Worm (Caenorhabditis elegans) whole organism, L4 larva: ENCODE data around the gene ZK757.1.

Source experiments
- F49E8.2 ChIP-seq: sonication (generic microtip); optimal IDR thresholded peaks from 2 replicates; lab custom pipeline; 2016; ENCODE audit warnings: missing compliant biosample characterization, mild to moderate bottlenecking, missing genetic modification characterization, borderline replicate concordance
- T20F7.1 ChIP-seq: fragments of 200-800 bp; sonication (Bioruptor generic); optimal IDR thresholded peaks from 2 replicates; lab custom pipeline; 2018; ENCODE audit warnings: mild to moderate bottlenecking, missing genetic modification characterization, missing compliant biosample characterization
- Y48G9A.11 ChIP-seq: fragments of 200-800 bp; sonication (Bioruptor generic); IDR thresholded peaks from 2 replicates; pipeline ENCODE4 v1.3.6; 2022; ENCODE audit warnings: missing genetic modification reagents, missing genetic modification characterization, missing compliant biosample characterization
- ZK337.2 ChIP-seq: fragments of 200-800 bp; sonication (Bioruptor generic); IDR thresholded peaks from 2 replicates; pipeline ENCODE4 v1.3.6; 2022; ENCODE audit warnings: missing genetic modification reagents, missing genetic modification characterization, missing compliant biosample characterization
- ZK546.5 ChIP-seq, 2 experiments: sonication (generic microtip); optimal IDR thresholded peaks; 2 replicates each; lab custom pipeline; 2017; ENCODE audit warnings: missing biosample characterization in 2 of 2, missing genetic modification characterization in 2 of 2
- ama-1 ChIP-seq: fragments of 150-350 bp; optimal IDR thresholded peaks from 2 replicates; lab custom pipeline; 2014; ENCODE audit warnings: inconsistent platforms, mixed read lengths
- ceh-20 ChIP-seq: fragments of 200-800 bp; sonication (Bioruptor generic); IDR thresholded peaks from 2 replicates; pipeline ENCODE4 v1.3.6; 2022; ENCODE audit warnings: missing genetic modification reagents, missing genetic modification characterization, missing compliant biosample characterization
- ceh-28 ChIP-seq: fragments of 150-350 bp; optimal IDR thresholded peaks from 2 replicates; lab custom pipeline; 2014; ENCODE audit warnings: missing biosample characterization, missing genetic modification reagents, missing genetic modification characterization
- ceh-32 ChIP-seq: sonication (generic microtip); optimal IDR thresholded peaks from 2 replicates; lab custom pipeline; 2016; ENCODE audit warnings: mild to moderate bottlenecking, missing genetic modification characterization, missing compliant biosample characterization; ENCODE audit not compliant: poor library complexity
- daf-12 ChIP-seq: fragments of 150-350 bp; optimal IDR thresholded peaks from 2 replicates; lab custom pipeline; 2014; ENCODE audit warnings: missing biosample characterization, missing genetic modification reagents, missing genetic modification characterization
- daf-19 ChIP-seq: fragments of 200-800 bp; sonication (Bioruptor generic); conservative IDR thresholded peaks from 2 replicates; pipeline ENCODE4 v1.3.6; 2022; ENCODE audit warnings: missing genetic modification characterization, missing compliant biosample characterization
- duxl-1 ChIP-seq: sonication (generic microtip); optimal IDR thresholded peaks from 2 replicates; lab custom pipeline; 2016; ENCODE audit warnings: mild to moderate bottlenecking, missing genetic modification characterization, moderate library complexity, missing compliant biosample characterization; ENCODE audit not compliant: poor library complexity
- dve-1 ChIP-seq: sonication (generic microtip); optimal IDR thresholded peaks from 2 replicates; lab custom pipeline; 2017; ENCODE audit warnings: antibody characterized with exemption, mild to moderate bottlenecking, missing genetic modification characterization, missing compliant biosample characterization; ENCODE audit not compliant: insufficient read depth
- fkh-10 ChIP-seq: fragments of 150-350 bp; optimal IDR thresholded peaks from 2 replicates; lab custom pipeline; 2014; ENCODE audit warnings: missing biosample characterization, missing genetic modification reagents, missing genetic modification characterization
- hif-1 ChIP-seq, 2 experiments: sonication (generic microtip); optimal IDR thresholded peaks; 2 replicates each; lab custom pipeline; 2016 to 2017; ENCODE audit warnings: missing compliant biosample characterization in 2 of 2, missing genetic modification characterization in 2 of 2, missing genetic modification reagents in 2 of 2, missing genotype in 2 of 2, mild to moderate bottlenecking in 1 of 2
- hlh-30 ChIP-seq: sonication (generic microtip); optimal IDR thresholded peaks from 2 replicates; lab custom pipeline; 2017; ENCODE audit warnings: antibody characterized with exemption, mild to moderate bottlenecking, missing genetic modification characterization, missing compliant biosample characterization; ENCODE audit not compliant: insufficient read depth
- jun-1 ChIP-seq: fragments of 150-350 bp; optimal IDR thresholded peaks from 2 replicates; lab custom pipeline; 2014; ENCODE audit warnings: missing biosample characterization, missing genetic modification reagents, missing genetic modification characterization
- lin-1 ChIP-seq: fragments of 200-800 bp; sonication (Bioruptor generic); IDR thresholded peaks from 2 replicates; pipeline ENCODE4 v1.3.6; 2022; ENCODE audit warnings: missing genetic modification reagents, missing genetic modification characterization, missing compliant biosample characterization
- lin-15B ChIP-seq: fragments of 150-350 bp; sonication (generic microtip); optimal IDR thresholded peaks from 3 replicates; lab custom pipeline; 2014; ENCODE audit warnings: missing biosample characterization, missing genetic modification characterization
- lin-29 ChIP-seq: fragments of 200-800 bp; sonication (Bioruptor generic); IDR thresholded peaks from 2 replicates; pipeline ENCODE4 v1.3.6; 2022; ENCODE audit warnings: missing genetic modification reagents, missing genetic modification characterization, missing compliant biosample characterization
- lin-38 ChIP-seq: fragments of 200-800 bp; sonication (Bioruptor generic); IDR thresholded peaks from 2 replicates; pipeline ENCODE4 v1.3.6; 2022; ENCODE audit warnings: missing genetic modification reagents, missing genetic modification characterization, missing compliant biosample characterization
- lin-39 ChIP-seq: fragments of 150-350 bp; optimal IDR thresholded peaks from 2 replicates; lab custom pipeline; 2014; ENCODE audit warnings: missing biosample characterization, missing genetic modification reagents, missing genetic modification characterization
- madf-9 ChIP-seq: fragments of 200-800 bp; sonication (Bioruptor generic); conservative IDR thresholded peaks from 2 replicates; pipeline ENCODE4 v1.3.6; 2022; ENCODE audit warnings: missing genetic modification reagents, missing genetic modification characterization, missing compliant biosample characterization
- mdl-1 ChIP-seq, 2 experiments: fragments of 150-350 bp in 1 of 2; sonication (generic microtip) in 1 of 2; optimal IDR thresholded peaks; 2 replicates each; lab custom pipeline; 2014 to 2017; ENCODE audit warnings: missing biosample characterization in 2 of 2, missing genetic modification characterization in 2 of 2
- mdt-29 ChIP-seq: fragments of 200-800 bp; sonication (Bioruptor generic); IDR thresholded peaks from 2 replicates; pipeline ENCODE4 v1.3.6; 2022; ENCODE audit warnings: missing genetic modification reagents, missing genetic modification characterization, missing compliant biosample characterization
- nhr-11 ChIP-seq: fragments of 150-350 bp; optimal IDR thresholded peaks from 2 replicates; lab custom pipeline; 2014; ENCODE audit warnings: missing biosample characterization, missing genetic modification characterization
- nhr-111 ChIP-seq: fragments of 200-800 bp; sonication (Bioruptor generic); optimal IDR thresholded peaks from 2 replicates; lab custom pipeline; 2018; ENCODE audit warnings: mild to moderate bottlenecking, missing genetic modification characterization, missing compliant biosample characterization
- nhr-48 ChIP-seq: sonication (generic microtip); optimal IDR thresholded peaks from 2 replicates; lab custom pipeline; 2016; ENCODE audit warnings: mild to moderate bottlenecking, missing genetic modification characterization, missing compliant biosample characterization
- nhr-6 ChIP-seq: fragments of 150-350 bp; optimal IDR thresholded peaks from 2 replicates; lab custom pipeline; 2014; ENCODE audit warnings: missing biosample characterization, missing genetic modification characterization
- nhr-76 ChIP-seq: fragments of 150-350 bp; optimal IDR thresholded peaks from 2 replicates; lab custom pipeline; 2014; ENCODE audit warnings: missing biosample characterization, missing genetic modification characterization
- rbr-2 ChIP-seq: sonication (generic microtip); optimal IDR thresholded peaks from 2 replicates; lab custom pipeline; 2016; ENCODE audit warnings: missing genotype, missing genetic modification characterization, missing compliant biosample characterization
- saeg-2 ChIP-seq: fragments of 200-800 bp; sonication (Bioruptor generic); IDR thresholded peaks from 2 replicates; pipeline ENCODE4 v1.3.6; 2022; ENCODE audit warnings: missing genetic modification reagents, missing genetic modification characterization, missing compliant biosample characterization
- skn-1 ChIP-seq: fragments of 150-350 bp; optimal IDR thresholded peaks from 2 replicates; lab custom pipeline; 2014; ENCODE audit warnings: missing biosample characterization, missing genetic modification characterization
- snpc-4 ChIP-seq: fragments of 150-350 bp; optimal IDR thresholded peaks from 2 replicates; lab custom pipeline; 2014; ENCODE audit warnings: missing biosample characterization, missing genetic modification characterization
- spr-3 ChIP-seq: fragments of 200-800 bp; sonication (Bioruptor generic); optimal IDR thresholded peaks from 2 replicates; lab custom pipeline; 2018; ENCODE audit warnings: mild to moderate bottlenecking, missing genetic modification characterization, missing compliant biosample characterization
- tag-97 ChIP-seq: fragments of 200-800 bp; sonication (Bioruptor generic); IDR thresholded peaks from 2 replicates; pipeline ENCODE4 v1.3.6; 2022; ENCODE audit warnings: missing genetic modification characterization, missing compliant biosample characterization
- zfp-2 ChIP-seq: sonication (generic microtip); optimal IDR thresholded peaks from 2 replicates; lab custom pipeline; 2016; ENCODE audit warnings: mild to moderate bottlenecking, missing genetic modification characterization, missing compliant biosample characterization
- zip-11 ChIP-seq: fragments of 200-800 bp; sonication (Bioruptor generic); IDR thresholded peaks from 2 replicates; pipeline ENCODE4 v1.3.6; 2022; ENCODE audit warnings: missing genetic modification characterization, missing compliant biosample characterization
- zip-2 ChIP-seq: fragments of 150-350 bp; optimal IDR thresholded peaks from 2 replicates; lab custom pipeline; 2014; ENCODE audit warnings: missing biosample characterization, missing genetic modification characterization
- ztf-11 ChIP-seq: fragments of 150-350 bp; optimal IDR thresholded peaks from 2 replicates; lab custom pipeline; 2014; ENCODE audit warnings: missing biosample characterization, missing genetic modification characterization

The ZK757.1 gene

DNA sequence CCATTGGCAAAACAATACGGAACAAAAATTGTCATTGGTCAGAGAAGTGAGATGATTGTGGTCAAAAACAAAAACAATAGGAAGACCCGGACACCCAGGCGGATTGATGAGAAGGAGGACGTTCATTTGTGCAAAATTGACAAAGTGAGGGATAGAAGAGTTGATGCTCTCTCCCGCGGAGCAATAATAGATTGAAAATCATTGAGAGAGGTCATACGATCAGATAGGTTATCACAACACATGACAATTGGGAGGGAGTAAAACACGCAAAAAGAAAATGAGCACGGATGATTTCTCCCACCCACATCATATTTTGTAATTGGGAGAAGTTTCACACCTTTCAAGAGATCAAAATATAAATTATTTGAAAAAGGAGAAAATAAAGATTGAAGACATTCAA is 14.7 kb upstream of the ZK757.1 start:
- TF ChIP-seq mdl-1 (tag; optimal IDR thresholded peaks at IDR 0.05; lab: Kevin White, UChicago), result no peak
- TF ChIP-seq nhr-11 (tag; lab: Kevin White, UChicago), result peak; percentile 6

ce11 chrIII:9878828-9879227 is 7.9 kb upstream of the ZK757.1 start, which contains the start of gene ZK757.2:
Gene ZK757.2 (minus strand): TSS chrIII:9878928.
- TF ChIP-seq nhr-76 (tag; lab: Kevin White, UChicago), result no peak
- TF ChIP-seq rbr-2 (tag; lab: Kevin White, UChicago), result no peak
- no peak for TF ChIP-seq lin-15B (tag; lab: Kevin White, UChicago)
- TF ChIP-seq skn-1, result no peak
- no peak for TF ChIP-seq ceh-32 (tag; lab: Kevin White, UChicago)
- no peak for TF ChIP-seq ZK337.2
- no peak for TF ChIP-seq F49E8.2 (tag; lab: Kevin White, UChicago)
- TF ChIP-seq daf-19, result no peak
- no peak for TF ChIP-seq zip-11
- TF ChIP-seq nhr-111, result no peak
- no peak for TF ChIP-seq madf-9
- TF ChIP-seq hif-1 (tag; optimal IDR thresholded peaks at IDR 0.05; lab: Kevin White, UChicago), result no peak
- TF ChIP-seq, all 104 proteins: peak for 0

- TF ChIP-seq hif-1 (tag; optimal IDR thresholded peaks at IDR 0.05; lab: Kevin White, UChicago), result no peak
- no peak for TF ChIP-seq ceh-28 (tag; lab: Kevin White, UChicago)
- TF ChIP-seq nhr-48 (tag; lab: Kevin White, UChicago), result no peak
- TF ChIP-seq nhr-6, result no peak
- no peak for TF ChIP-seq dve-1 (tag; lab: Kevin White, UChicago)
- no peak for TF ChIP-seq lin-1 (GFP tag; lab: Robert Waterston, UW)
- TF ChIP-seq ZK546.5 (tag; optimal IDR thresholded peaks at IDR 0.05; lab: Kevin White, UChicago), result no peak
- no peak for TF ChIP-seq spr-3 (GFP tag; lab: Kevin White, UChicago)
- no peak for TF ChIP-seq jun-1 (tag; lab: Kevin White, UChicago)
- TF ChIP-seq duxl-1 (tag; lab: Kevin White, UChicago), result no peak
- TF ChIP-seq daf-19, result no peak
- TF ChIP-seq mdt-29, result no peak
- TF ChIP-seq lin-29 (GFP tag; lab: Robert Waterston, UW), result no peak
- no peak for TF ChIP-seq rbr-2 (tag; lab: Kevin White, UChicago)
- no peak for TF ChIP-seq ama-1 (lab: Kevin White, UChicago)
- TF ChIP-seq T20F7.1 (GFP tag; lab: Kevin White, UChicago), result no peak
- no peak for TF ChIP-seq ceh-20 (GFP tag; lab: Robert Waterston, UW)
Observed at ce11 chrIII:9876951-9877350, 6.0 kb upstream of the ZK757.1 start, which contains the start of gene ZK757.10. Gene ZK757.10 (plus strand): TSS chrIII:9877251.

DNA sequence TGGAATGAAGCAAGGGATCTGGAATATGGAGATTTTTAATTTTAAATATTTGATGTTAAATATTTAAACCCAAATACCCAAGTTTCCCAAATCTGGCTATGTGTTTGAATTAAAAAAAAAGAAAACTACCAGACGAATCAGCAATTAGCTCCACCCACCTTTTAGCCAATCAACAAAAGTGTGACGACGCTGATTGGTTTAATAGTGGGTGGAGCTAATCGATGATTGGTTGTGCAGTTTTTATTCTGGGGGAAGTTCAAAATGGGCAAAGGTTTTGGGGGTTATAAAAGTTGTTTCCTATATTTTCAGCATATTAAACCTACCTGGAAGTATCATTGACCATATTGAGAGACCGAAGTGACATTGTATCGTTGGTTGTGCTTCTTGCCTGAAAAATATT is 3.6 kb upstream of the ZK757.1 start:
- TF ChIP-seq saeg-2 (GFP tag; lab: Robert Waterston, UW) (no peak), ztf-11 (tag; lab: Kevin White, UChicago) (no peak), hlh-30 (tag; lab: Kevin White, UChicago) (no peak), lin-39 (tag; lab: Kevin White, UChicago) (no peak), zfp-2 (tag; lab: Kevin White, UChicago) (no peak), nhr-6 (no peak), jun-1 (tag; lab: Kevin White, UChicago) (no peak), tag-97 (GFP tag; lab: Robert Waterston, UW) (no peak), snpc-4 (tag; lab: Kevin White, UChicago) (no peak), lin-38 (no peak), lin-1 (GFP tag; lab: Robert Waterston, UW) (no peak), ZK337.2 (no peak), zip-2 (tag; lab: Kevin White, UChicago) (no peak), Y48G9A.11 (no peak), daf-12 (tag; lab: Kevin White, UChicago) (no peak), fkh-10 (GFP tag; lab: Kevin White, UChicago) (no peak), nhr-11 (tag; lab: Kevin White, UChicago) (no peak)
